Fruit fly (Drosophila melanogaster) whole organism: Measurements from ENCODE around the gene spel1.
A peak's percentile ranks its signal among the peaks of the same experiment; 100 is the strongest.

Source experiments
- CG8478 ChIP-seq: fragments of >200 bp; optimal IDR thresholded peaks from 2 replicates; lab custom pipeline; 2018; ENCODE audit warnings: inconsistent platforms
- Dll ChIP-seq: fragments of >200 bp; optimal IDR thresholded peaks from 2 replicates; lab custom pipeline; 2017
- EcR ChIP-seq, 2 experiments: fragments of >200 bp; optimal IDR thresholded peaks; 2 replicates each; lab custom pipeline; 2017; ENCODE audit warnings: missing biosample characterization in 2 of 2, missing genetic modification characterization in 2 of 2, missing genetic modification reagents in 2 of 2
- pan ChIP-seq: fragments of >200 bp; optimal IDR thresholded peaks from 2 replicates; lab custom pipeline; 2017
- psq ChIP-seq: fragments of >200 bp; optimal IDR thresholded peaks from 2 replicates; lab custom pipeline; 2017
- usp ChIP-seq: fragments of >200 bp; optimal IDR thresholded peaks from 2 replicates; lab custom pipeline; 2017; ENCODE audit warnings: missing biosample characterization, missing genetic modification characterization, mixed read lengths

dm6 chr2L:14355033-14355851, 6.6 kb upstream of the spel1 start, which contains the start of gene Rab14:
- TF ChIP-seq pan = peak; percentile 25
- TF ChIP-seq EcR (GFP tag; optimal IDR thresholded peaks at IDR 0.05; lab: Kevin White, UChicago) = no peak
- no peak for TF ChIP-seq psq (lab: Kevin White, UChicago)
- TF ChIP-seq Dll = no peak
- no peak for TF ChIP-seq CG8478 (lab: Kevin White, UChicago)
- TF ChIP-seq usp (GFP tag; lab: Kevin White, UChicago) = no peak
